Worm (Caenorhabditis elegans): Measurements from ENCODE around the gene pat-3.
A peak's percentile ranks its signal among the peaks of the same experiment; 100 is the strongest.

pat-3 gene

ce11 chrIII:3907587-3907986, 6.4 kb downstream of the pat-3 start, which contains the start of gene mmcm-1:
Gene mmcm-1, minus strand, starts transcription at chrIII:3907687.
- no peak for TF ChIP-seq snpc-3.4 (tag; optimal IDR thresholded peaks at IDR 0.05)
- TF ChIP-seq B0261.1 (tag; optimal IDR thresholded peaks at IDR 0.05) = no peak
- TF ChIP-seq atf-7 (tag; optimal IDR thresholded peaks at IDR 0.05) = no peak
- TF ChIP-seq ekl-4 (GFP tag; IDR thresholded peaks at IDR 0.05) = no peak
- no peak for TF ChIP-seq attf-5 (GFP tag; optimal IDR thresholded peaks at IDR 0.05)
- no peak for TF ChIP-seq F33H1.4 (GFP tag; IDR thresholded peaks at IDR 0.05)
- TF ChIP-seq hlh-12 (tag; optimal IDR thresholded peaks at IDR 0.05) = no peak
- no peak for TF ChIP-seq ccch-3 (GFP tag; optimal IDR thresholded peaks at IDR 0.05)

DNA sequence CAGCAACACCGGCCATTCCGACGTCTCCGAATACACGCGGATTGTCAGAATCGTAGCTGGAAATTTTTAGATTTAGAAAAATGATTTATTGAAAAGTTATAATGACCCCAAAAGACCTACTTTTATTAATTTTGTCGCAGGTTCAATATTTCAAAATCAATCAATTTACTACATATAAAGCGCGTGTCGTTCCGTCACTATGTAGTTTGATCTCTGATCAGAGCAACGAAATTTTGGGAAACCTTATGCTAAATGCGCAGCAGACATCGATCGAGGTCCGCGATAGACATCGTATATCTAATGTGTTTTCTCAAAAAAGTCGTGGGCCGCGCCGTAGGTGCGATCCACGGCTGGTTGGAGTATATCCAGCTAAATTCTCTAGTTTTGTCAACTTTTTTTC, 7.5 kb downstream of the pat-3 start:
- TF ChIP-seq snpc-4 (GFP tag; optimal IDR thresholded peaks at IDR 0.05) = peak; percentile 11
- peak in 2 of 4 experiments; percentile 68 to 71 for TF ChIP-seq snpc-4 (tag; optimal IDR thresholded peaks at IDR 0.05)
- TF ChIP-seq ceh-79 (tag; optimal IDR thresholded peaks at IDR 0.05) = no peak

DNA sequence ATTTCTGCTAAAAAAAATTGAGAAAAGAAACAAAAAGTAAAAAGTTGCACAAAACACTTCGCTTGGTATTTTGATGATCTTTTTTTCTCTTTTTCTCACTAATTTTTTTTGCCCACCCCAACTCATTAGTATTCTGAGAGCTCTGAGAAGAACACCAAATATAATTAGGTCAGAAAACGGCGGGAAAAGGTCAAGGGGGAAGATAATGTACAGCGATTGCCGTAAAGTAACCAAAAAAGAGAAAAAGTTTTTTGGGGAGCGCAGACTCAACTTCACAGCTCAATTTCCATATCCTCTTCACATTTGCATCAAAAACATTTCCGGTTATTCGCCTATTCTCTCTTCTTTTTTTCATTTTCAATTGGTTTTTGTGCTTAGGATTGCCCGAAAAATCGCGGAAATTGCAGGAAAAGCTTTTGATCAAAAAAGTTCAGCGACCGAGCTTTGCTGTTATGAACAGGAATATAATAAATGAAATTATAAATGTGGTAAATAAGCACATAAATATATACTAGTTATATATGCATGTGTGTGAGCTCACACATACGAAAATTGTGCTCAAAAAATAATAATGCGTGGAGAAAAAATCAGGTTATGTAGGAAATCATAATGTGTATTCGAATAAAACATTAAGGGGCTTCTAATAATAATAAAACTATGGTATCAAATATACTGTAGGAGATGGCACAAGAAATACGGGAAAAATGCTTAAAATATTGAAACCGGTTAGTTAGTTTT, 11.2 kb downstream of the pat-3 start:
- TF ChIP-seq madf-8 (GFP tag; conservative IDR thresholded peaks at IDR 0.05) (no peak), repo-1 (tag; optimal IDR thresholded peaks at IDR 0.05) (peak; percentile 87), Y53F4B.3 (GFP tag; IDR thresholded peaks at IDR 0.05) (0 out of 2 replicates have a peak, but pooled peaks have one; percentile 9), ama-1 (optimal IDR thresholded peaks at IDR 0.05) (peak; percentile 80), ama-1 (GFP tag; optimal IDR thresholded peaks at IDR 0.05) (no peak), him-1 (tag; optimal IDR thresholded peaks at IDR 0.05) (peak; percentile 57), B0336.3 (GFP tag; IDR thresholded peaks at IDR 0.05) (peak; percentile 60; the same call in 1 of the 2 replicates), Y53G8AR.9 (GFP tag; conservative IDR thresholded peaks at IDR 0.05) (0 out of 2 replicates have a peak, but pooled peaks have one; percentile 25), F33H1.4 (GFP tag; IDR thresholded peaks at IDR 0.05) (no peak), ceh-79 (tag; optimal IDR thresholded peaks at IDR 0.05) (peak; percentile 15), Y56A3A.18 (GFP tag; IDR thresholded peaks at IDR 0.05) (peak; percentile 32; the same call in 1 of the 2 replicates), attf-5 (GFP tag; optimal IDR thresholded peaks at IDR 0.05) (peak; percentile 0), F23B12.7 (tag; optimal IDR thresholded peaks at IDR 0.05; ENCODE audit: insufficient read depth) (no peak), nfyb-1 (GFP tag; IDR thresholded peaks at IDR 0.05) (peak; percentile 68), hmg-1.2 (GFP tag; IDR thresholded peaks at IDR 0.05) (no peak), ceh-100 (GFP tag; IDR thresholded peaks at IDR 0.05) (no peak), ekl-4 (GFP tag; IDR thresholded peaks at IDR 0.05) (peak; percentile 53; the same call in 1 of the 2 replicates), atf-7 (tag; optimal IDR thresholded peaks at IDR 0.05) (peak; percentile 6), lin-40 (tag; optimal IDR thresholded peaks at IDR 0.05) (peak; percentile 35), egl-44 (GFP tag; IDR thresholded peaks at IDR 0.05) (no peak), athp-1 (tag; optimal IDR thresholded peaks at IDR 0.05) (peak; percentile 72), F52B5.7 (tag; optimal IDR thresholded peaks at IDR 0.05) (peak; percentile 57), ceh-58 (GFP tag; IDR thresholded peaks at IDR 0.05) (no peak), mcd-1 (GFP tag; IDR thresholded peaks at IDR 0.05) (0 out of 2 replicates have a peak, but pooled peaks have one; percentile 4), ztf-26 (tag; optimal IDR thresholded peaks at IDR 0.05) (peak; percentile 34), cebp-1 (GFP tag; IDR thresholded peaks at IDR 0.05) (no peak), cebp-1 (tag; optimal IDR thresholded peaks at IDR 0.05) (peak; percentile 51), zfh-2 (GFP tag; conservative IDR thresholded peaks at IDR 0.05) (no peak), nfya-2 (GFP tag; IDR thresholded peaks at IDR 0.05) (no peak), dpff-1 (tag; optimal IDR thresholded peaks at IDR 0.05) (no peak), tlf-1 (GFP tag; optimal IDR thresholded peaks at IDR 0.05) (peak; percentile 43), madf-3 (GFP tag; IDR thresholded peaks at IDR 0.05) (0 out of 2 replicates have a peak, but pooled peaks have one; percentile 2)

Measured in whole organism, young adult.